Worm (Caenorhabditis elegans) whole organism, late embryonic: ENCODE data around the gene fbxb-117.

ENCODE experiments used
- fkh-10 ChIP-seq: fragments of 150-350 bp; optimal IDR thresholded peaks from 2 replicates; lab custom pipeline; 2014; ENCODE audit warnings: missing biosample characterization, missing genetic modification reagents, missing genetic modification characterization
- unc-3 ChIP-seq, 2 experiments: fragments of 200-800 bp in 1 of 2; sonication (Bioruptor generic) in 1 of 2; sonication (generic microtip) in 1 of 2; conservative IDR thresholded peaks in 1 of 2; optimal IDR thresholded peaks in 1 of 2; 2 replicates each; pipeline versions ENCODE4 v1.3.6 to Lab custom; 2016 to 2022; ENCODE audit warnings: missing compliant biosample characterization in 2 of 2, missing genetic modification characterization in 2 of 2, missing genetic modification reagents in 1 of 2

ce11 chrV:19251844-19252243 is 30.6 kb upstream of the fbxb-117 start, which contains the start of gene F21D9.11:
- TF ChIP-seq fkh-10, result no peak
- no peak for TF ChIP-seq unc-3 (GFP tag; conservative IDR thresholded peaks at IDR 0.05; lab: Robert Waterston, UW)
- TF ChIP-seq unc-3 (tag; optimal IDR thresholded peaks at IDR 0.05; lab: Kevin White, UChicago), result no peak
